Fruit fly (Drosophila melanogaster) whole organism, embryonic: Measurements from ENCODE around the gene CG32944.
A peak's percentile ranks its signal among the peaks of the same experiment; 100 is the strongest.

Experiments
- Aef1 ChIP-seq: fragments of 200-800 bp; sonication (Bioruptor generic); IDR thresholded peaks from 3 replicates; pipeline ENCODE4 v1.3.6; 2022; ENCODE audit warnings: missing biosample characterization, missing genetic modification characterization
- BtbVII ChIP-seq: fragments of 200-800 bp; sonication (Bioruptor generic); optimal IDR thresholded peaks from 3 replicates; lab custom pipeline; 2017; ENCODE audit warnings: missing biosample characterization, mild to moderate bottlenecking, missing genetic modification characterization
- CG10565 ChIP-seq: fragments of 200-800 bp; sonication (Bioruptor generic); optimal IDR thresholded peaks from 3 replicates; lab custom pipeline; 2016; ENCODE audit warnings: missing biosample characterization, mild to moderate bottlenecking, missing genetic modification characterization
- CG12744 ChIP-seq: fragments of 200-800 bp; sonication (Bioruptor generic); optimal IDR thresholded peaks from 2 replicates; lab custom pipeline; 2016; ENCODE audit warnings: missing biosample characterization, missing genetic modification characterization
- CG13296 ChIP-seq: fragments of 200-800 bp; sonication (Bioruptor generic); optimal IDR thresholded peaks from 3 replicates; lab custom pipeline; 2018; ENCODE audit warnings: missing biosample characterization, mild to moderate bottlenecking, missing genetic modification characterization
- CG14014 ChIP-seq: fragments of 200-800 bp; sonication (Bioruptor generic); IDR thresholded peaks from 2 replicates; pipeline ENCODE4 v1.3.6; 2022; ENCODE audit warnings: missing biosample characterization, missing genetic modification characterization
- CG15479 ChIP-seq: fragments of 200-800 bp; sonication (Bioruptor generic); optimal IDR thresholded peaks from 3 replicates; lab custom pipeline; 2019; ENCODE audit warnings: missing biosample characterization, mild to moderate bottlenecking, missing genetic modification characterization, moderate library complexity
- CG15601 ChIP-seq: fragments of 200-800 bp; sonication (Bioruptor generic); optimal IDR thresholded peaks from 3 replicates; lab custom pipeline; 2019; ENCODE audit warnings: missing biosample characterization, mild to moderate bottlenecking, missing genetic modification characterization, moderate library complexity
- CG1603 ChIP-seq: fragments of 200-800 bp; sonication (Bioruptor generic); optimal IDR thresholded peaks from 2 replicates; lab custom pipeline; 2019; ENCODE audit warnings: missing biosample characterization, mild to moderate bottlenecking, missing genetic modification characterization, moderate library complexity
- CG33557 ChIP-seq: fragments of 200-800 bp; sonication (Bioruptor generic); optimal IDR thresholded peaks from 2 replicates; lab custom pipeline; 2019; ENCODE audit warnings: missing biosample characterization, mild to moderate bottlenecking, missing genetic modification characterization, moderate library complexity
- CG7556 ChIP-seq: fragments of 200-800 bp; sonication (Bioruptor generic); optimal IDR thresholded peaks from 2 replicates; lab custom pipeline; 2017; ENCODE audit warnings: missing biosample characterization, mild to moderate bottlenecking, missing genetic modification characterization
- CG7928 ChIP-seq: fragments of 200-800 bp; sonication (Bioruptor generic); optimal IDR thresholded peaks from 2 replicates; lab custom pipeline; 2017; ENCODE audit warnings: missing biosample characterization, mild to moderate bottlenecking, missing genetic modification characterization
- CG7987 ChIP-seq: fragments of 200-800 bp; sonication (Bioruptor generic); optimal IDR thresholded peaks from 2 replicates; lab custom pipeline; 2018; ENCODE audit warnings: missing biosample characterization, mild to moderate bottlenecking, missing genetic modification characterization, moderate library complexity
- CkIIα-i1 ChIP-seq: fragments of 200-800 bp; sonication (Bioruptor generic); IDR thresholded peaks from 2 replicates; pipeline ENCODE4 v1.3.6; 2022; ENCODE audit warnings: missing biosample characterization, missing genetic modification characterization
- Dip2 ChIP-seq: fragments of 200-800 bp; sonication (Bioruptor generic); IDR thresholded peaks from 2 replicates; pipeline ENCODE4 v1.3.6; 2022; ENCODE audit warnings: missing biosample characterization, missing genetic modification characterization
- Doc3 ChIP-seq: fragments of 200-800 bp; sonication (Bioruptor generic); IDR thresholded peaks from 3 replicates; pipeline ENCODE4 v1.3.6; 2022; ENCODE audit warnings: missing biosample characterization, missing genetic modification characterization; ENCODE audit not compliant: partially characterized antibody
- ERR ChIP-seq: fragments of 200-800 bp; sonication (Bioruptor generic); optimal IDR thresholded peaks from 2 replicates; lab custom pipeline; 2016; ENCODE audit warnings: missing biosample characterization, missing genetic modification characterization
- Eip74EF ChIP-seq, 2 experiments: fragments of 200-800 bp in 1 of 2; fragments of >200 bp in 1 of 2; sonication (Bioruptor generic) in 1 of 2; optimal IDR thresholded peaks; 2 replicates each; lab custom pipeline; 2017 to 2019; ENCODE audit warnings: missing biosample characterization in 2 of 2, missing genetic modification characterization in 2 of 2, mild to moderate bottlenecking in 1 of 2, moderate library complexity in 1 of 2
- Ets97D ChIP-seq: fragments of 200-800 bp; sonication (Bioruptor generic); optimal IDR thresholded peaks from 3 replicates; lab custom pipeline; 2016; ENCODE audit warnings: missing biosample characterization, missing genetic modification characterization
- H15 ChIP-seq: fragments of 200-800 bp; sonication (Bioruptor generic); IDR thresholded peaks from 3 replicates; pipeline ENCODE4 v1.3.6; 2022; ENCODE audit warnings: missing biosample characterization, missing genetic modification characterization
- Kr ChIP-seq: fragments of 200-800 bp; sonication (Bioruptor generic); optimal IDR thresholded peaks from 2 replicates; lab custom pipeline; 2017; ENCODE audit warnings: missing biosample characterization, mild to moderate bottlenecking, missing genetic modification characterization
- Max ChIP-seq: fragments of 200-800 bp; sonication (Bioruptor generic); optimal IDR thresholded peaks from 2 replicates; lab custom pipeline; 2016; ENCODE audit warnings: missing biosample characterization, mild to moderate bottlenecking, missing genetic modification characterization
- Mrtf ChIP-seq: fragments of 200-800 bp; sonication (Bioruptor generic); IDR thresholded peaks from 3 replicates; pipeline ENCODE4 v1.3.6; 2022; ENCODE audit warnings: missing biosample characterization, missing genetic modification characterization
- Opbp ChIP-seq: fragments of 200-800 bp; sonication (Bioruptor generic); IDR thresholded peaks from 3 replicates; pipeline ENCODE4 v1.3.6; 2022; ENCODE audit warnings: missing biosample characterization, missing genetic modification characterization; ENCODE audit not compliant: partially characterized antibody
- Sry-δ ChIP-seq: fragments of 200-800 bp; sonication (Bioruptor generic); optimal IDR thresholded peaks from 2 replicates; lab custom pipeline; 2016; ENCODE audit warnings: missing biosample characterization, missing genetic modification characterization
- ara ChIP-seq: fragments of 200-800 bp; sonication (Bioruptor generic); IDR thresholded peaks from 2 replicates; pipeline ENCODE4 v1.3.6; 2022; ENCODE audit warnings: missing biosample characterization, missing genetic modification characterization
- caup ChIP-seq: fragments of 200-800 bp; sonication (Bioruptor generic); optimal IDR thresholded peaks from 3 replicates; lab custom pipeline; 2017; ENCODE audit warnings: missing biosample characterization, mild to moderate bottlenecking, missing genetic modification characterization, moderate library complexity; ENCODE audit not compliant: severe bottlenecking
- fd3F ChIP-seq: fragments of 200-800 bp; sonication (Bioruptor generic); optimal IDR thresholded peaks from 2 replicates; lab custom pipeline; 2018; ENCODE audit warnings: missing biosample characterization, mild to moderate bottlenecking, missing genetic modification characterization, moderate library complexity
- ftz-f1 ChIP-seq: fragments of 200-800 bp; sonication (Bioruptor generic); optimal IDR thresholded peaks from 2 replicates; lab custom pipeline; 2016; ENCODE audit warnings: missing biosample characterization, missing genetic modification characterization
- fu2 ChIP-seq: fragments of 200-800 bp; sonication (Bioruptor generic); optimal IDR thresholded peaks from 2 replicates; lab custom pipeline; 2016; ENCODE audit warnings: missing biosample characterization, missing genetic modification characterization
- gcm ChIP-seq: fragments of 200-800 bp; sonication (Bioruptor generic); optimal IDR thresholded peaks from 2 replicates; lab custom pipeline; 2019; ENCODE audit warnings: missing biosample characterization, mild to moderate bottlenecking, missing genetic modification characterization, moderate library complexity
- klu ChIP-seq: fragments of 200-800 bp; sonication (Bioruptor generic); IDR thresholded peaks from 2 replicates; pipeline ENCODE4 v1.3.6; 2022; ENCODE audit warnings: missing biosample characterization, missing genetic modification characterization
- lmd ChIP-seq: fragments of 200-800 bp; sonication (Bioruptor generic); IDR thresholded peaks from 2 replicates; pipeline ENCODE4 v1.3.6; 2022; ENCODE audit warnings: missing biosample characterization, missing genetic modification characterization
- nom ChIP-seq: fragments of 200-800 bp; sonication (Bioruptor generic); optimal IDR thresholded peaks from 2 replicates; lab custom pipeline; 2017; ENCODE audit warnings: missing biosample characterization, missing genetic modification characterization, mild to moderate bottlenecking, moderate library complexity, missing genetic modification reagents
- oc ChIP-seq: fragments of 200-800 bp; sonication (Bioruptor generic); optimal IDR thresholded peaks from 2 replicates; lab custom pipeline; 2018; ENCODE audit warnings: missing biosample characterization, mild to moderate bottlenecking, missing genetic modification characterization, moderate library complexity
- onecut ChIP-seq: fragments of 200-800 bp; sonication (Bioruptor generic); IDR thresholded peaks from 2 replicates; pipeline ENCODE4 v1.3.6; 2022; ENCODE audit warnings: missing biosample characterization, missing genetic modification characterization
- org-1 ChIP-seq: fragments of 200-800 bp; sonication (Bioruptor generic); optimal IDR thresholded peaks from 2 replicates; lab custom pipeline; 2017; ENCODE audit warnings: missing biosample characterization, missing genetic modification characterization
- peb ChIP-seq: fragments of 200-800 bp; sonication (Bioruptor generic); IDR thresholded peaks from 2 replicates; pipeline ENCODE4 v1.3.6; 2022; ENCODE audit warnings: missing biosample characterization, missing genetic modification characterization
- psq ChIP-seq: fragments of 200-800 bp; sonication (Bioruptor generic); optimal IDR thresholded peaks from 2 replicates; lab custom pipeline; 2017; ENCODE audit warnings: missing biosample characterization, missing genetic modification characterization
- pum ChIP-seq: fragments of 200-800 bp; sonication (Bioruptor generic); optimal IDR thresholded peaks from 2 replicates; lab custom pipeline; 2016; ENCODE audit warnings: missing biosample characterization, missing genetic modification characterization
- salm ChIP-seq: fragments of 200-800 bp; sonication (Bioruptor generic); optimal IDR thresholded peaks from 2 replicates; lab custom pipeline; 2018; ENCODE audit warnings: missing biosample characterization, mild to moderate bottlenecking, missing genetic modification characterization
- sd ChIP-seq: fragments of 200-800 bp; sonication (Bioruptor generic); optimal IDR thresholded peaks from 3 replicates; lab custom pipeline; 2018; ENCODE audit warnings: missing biosample characterization, mild to moderate bottlenecking, missing genetic modification characterization, moderate library complexity
- slbo ChIP-seq: fragments of 200-800 bp; sonication (Bioruptor generic); IDR thresholded peaks from 2 replicates; pipeline ENCODE4 v1.3.6; 2022; ENCODE audit warnings: missing biosample characterization, missing genetic modification characterization
- slp2 ChIP-seq: fragments of 200-800 bp; sonication (Bioruptor generic); optimal IDR thresholded peaks from 2 replicates; lab custom pipeline; 2016; ENCODE audit warnings: missing biosample characterization, missing genetic modification characterization
- tap ChIP-seq: fragments of 200-800 bp; optimal IDR thresholded peaks from 3 replicates; lab custom pipeline; 2019; ENCODE audit warnings: missing biosample characterization, mild to moderate bottlenecking, missing genetic modification characterization, moderate library complexity
- trh ChIP-seq: fragments of 200-800 bp; sonication (Bioruptor generic); optimal IDR thresholded peaks from 2 replicates; lab custom pipeline; 2016; ENCODE audit warnings: missing biosample characterization, missing genetic modification characterization
- tup ChIP-seq: fragments of 200-800 bp; sonication (Bioruptor generic); optimal IDR thresholded peaks from 2 replicates; lab custom pipeline; 2016; ENCODE audit warnings: missing biosample characterization, mild to moderate bottlenecking, missing genetic modification characterization, moderate library complexity

CG32944 gene

dm6 chr3R:4378363-4379354 lies 40.7 kb downstream of the CG32944 start, which contains the start of gene Sfxn1-3 (continued):
- TF ChIP-seq lmd (peak; percentile 51; the same call in 1 of the 2 replicates), CG15479 (peak; percentile 96), Ets97D (GFP tag; lab: Kevin White, UChicago) (no peak), Doc3 (GFP tag; lab: Robert Waterston, UW) (peak; percentile 20; the same call in 1 of the 3 replicates), ftz-f1 (GFP tag; lab: Kevin White, UChicago) (peak; percentile 4), H15 (GFP tag; lab: Robert Waterston, UW) (0 out of 3 replicates have a peak, but pooled peaks have one; percentile 2), pum (GFP tag; lab: Kevin White, UChicago) (peak; percentile 12), ara (GFP tag; lab: Robert Waterston, UW) (0 out of 2 replicates have a peak, but pooled peaks have one; percentile 22), CG10565 (no peak), org-1 (GFP tag; lab: Kevin White, UChicago) (no peak), Aef1 (GFP tag; lab: Robert Waterston, UW) (no peak), CG7987 (GFP tag; lab: Kevin White, UChicago) (peak; percentile 73), Max (no peak), sd (tag; lab: Kevin White, UChicago) (peak; percentile 95), Dip2 (GFP tag; lab: Robert Waterston, UW) (no peak), CkIIα-i1 (GFP tag; lab: Robert Waterston, UW) (no peak; the same call in 1 of the 2 replicates), CG7928 (GFP tag; lab: Kevin White, UChicago) (peak; percentile 84), CG13296 (GFP tag; lab: Kevin White, UChicago) (peak; percentile 60), fu2 (no peak), trh (GFP tag; lab: Kevin White, UChicago) (no peak), onecut (GFP tag; lab: Robert Waterston, UW) (peak; percentile 47), caup (GFP tag; lab: Kevin White, UChicago) (peak; percentile 67), slp2 (no peak), CG15601 (tag; lab: Kevin White, UChicago) (peak; percentile 40), Mrtf (GFP tag; lab: Robert Waterston, UW) (no peak), CG14014 (GFP tag; lab: Robert Waterston, UW) (peak; percentile 56; the same call in 1 of the 2 replicates), ERR (GFP tag; lab: Kevin White, UChicago) (peak; percentile 26), gcm (GFP tag; lab: Kevin White, UChicago) (peak; percentile 16), oc (tag; lab: Kevin White, UChicago) (peak; percentile 68), nom (peak; percentile 78), slbo (no peak; the same call in none of the 2 replicates), CG1603 (peak; percentile 23), Opbp (0 out of 3 replicates have a peak, but pooled peaks have one; percentile 59), CG33557 (GFP tag; lab: Kevin White, UChicago) (no peak), Sry-δ (GFP tag; lab: Kevin White, UChicago) (peak; percentile 78), psq (GFP tag; lab: Kevin White, UChicago) (no peak), peb (no peak), tap (tag; lab: Kevin White, UChicago) (peak; percentile 0), CG12744 (no peak), Eip74EF (GFP tag; optimal IDR thresholded peaks at IDR 0.05; lab: Kevin White, UChicago) (peak in 1 of 2 experiments; percentile 79), fd3F (GFP tag; lab: Kevin White, UChicago) (no peak), BtbVII (GFP tag; lab: Kevin White, UChicago) (peak; percentile 83), salm (no peak), Kr (GFP tag; lab: Kevin White, UChicago) (no peak), tup (no peak), klu (GFP tag; lab: Robert Waterston, UW) (no peak), CG7556 (GFP tag; lab: Kevin White, UChicago) (peak; percentile 19)
